Fruit fly (Drosophila melanogaster) whole organism, embryonic: ENCODE results near the gene CG14402.

ENCODE experiments used
- Blimp-1 ChIP-seq: fragments of 200-800 bp; sonication (Bioruptor generic); optimal IDR thresholded peaks from 3 replicates; lab custom pipeline; 2018; ENCODE audit warnings: missing biosample characterization, missing genetic modification characterization, mild to moderate bottlenecking, moderate library complexity, missing genetic modification reagents
- C15 ChIP-seq: fragments of 200-800 bp; sonication (Bioruptor generic); IDR thresholded peaks from 3 replicates; pipeline ENCODE4 v1.3.6; 2022; ENCODE audit warnings: missing biosample characterization, missing genetic modification characterization
- CG10267 ChIP-seq: fragments of 200-800 bp; sonication (Bioruptor generic); optimal IDR thresholded peaks from 2 replicates; lab custom pipeline; 2018; ENCODE audit warnings: missing biosample characterization, mild to moderate bottlenecking, missing genetic modification characterization, moderate library complexity
- CG10543 ChIP-seq: fragments of 200-800 bp; sonication (Bioruptor generic); optimal IDR thresholded peaks from 3 replicates; lab custom pipeline; 2017; ENCODE audit warnings: missing biosample characterization, mild to moderate bottlenecking, missing genetic modification characterization, moderate library complexity
- CG10654 ChIP-seq: fragments of 200-800 bp; sonication (Bioruptor generic); optimal IDR thresholded peaks from 2 replicates; lab custom pipeline; 2016; ENCODE audit warnings: missing biosample characterization, missing genetic modification characterization
- CG11247 ChIP-seq: fragments of 200-800 bp; sonication (Bioruptor generic); IDR thresholded peaks from 2 replicates; pipeline ENCODE4 v1.3.6; 2022; ENCODE audit warnings: missing biosample characterization, missing genetic modification characterization
- CG11504 ChIP-seq: fragments of 200-800 bp; sonication (Bioruptor generic); optimal IDR thresholded peaks from 3 replicates; lab custom pipeline; 2019; ENCODE audit warnings: missing biosample characterization, mild to moderate bottlenecking, missing genetic modification characterization, moderate library complexity
- CG12391 ChIP-seq: fragments of 200-800 bp; sonication (Bioruptor generic); optimal IDR thresholded peaks from 3 replicates; lab custom pipeline; 2018; ENCODE audit warnings: missing biosample characterization, mild to moderate bottlenecking, missing genetic modification characterization, moderate library complexity
- CG12659 ChIP-seq: fragments of 200-800 bp; sonication (Bioruptor generic); optimal IDR thresholded peaks from 3 replicates; lab custom pipeline; 2017; ENCODE audit warnings: mild to moderate bottlenecking, missing biosample characterization, missing genetic modification reagents, missing genetic modification characterization
- CG12942 ChIP-seq: fragments of 200-800 bp; sonication (Bioruptor generic); optimal IDR thresholded peaks from 3 replicates; lab custom pipeline; 2016; ENCODE audit warnings: missing biosample characterization, missing genetic modification characterization
- CG15269 ChIP-seq: fragments of 200-800 bp; sonication (Bioruptor generic); optimal IDR thresholded peaks from 2 replicates; lab custom pipeline; 2018; ENCODE audit warnings: missing biosample characterization, mild to moderate bottlenecking, missing genetic modification characterization, moderate library complexity
- CG32767 ChIP-seq: fragments of 200-800 bp; sonication (Bioruptor generic); IDR thresholded peaks from 2 replicates; pipeline ENCODE4 v1.3.6; 2022; ENCODE audit warnings: missing biosample characterization, missing genetic modification characterization
- CG3995 ChIP-seq: fragments of 200-800 bp; sonication (Bioruptor generic); optimal IDR thresholded peaks from 3 replicates; lab custom pipeline; 2016; ENCODE audit warnings: missing biosample characterization, missing genetic modification characterization
- CG43689 ChIP-seq: fragments of 200-800 bp; sonication (Bioruptor generic); IDR thresholded peaks from 2 replicates; pipeline ENCODE4 v1.3.6; 2022; ENCODE audit warnings: missing biosample characterization, missing genetic modification characterization
- CG4617 ChIP-seq: fragments of 200-800 bp; sonication (Bioruptor generic); optimal IDR thresholded peaks from 3 replicates; lab custom pipeline; 2016; ENCODE audit warnings: missing biosample characterization, missing genetic modification characterization, borderline replicate concordance
- CG6765 ChIP-seq: fragments of 200-800 bp; sonication (Bioruptor generic); optimal IDR thresholded peaks from 3 replicates; lab custom pipeline; 2017; ENCODE audit warnings: missing biosample characterization, mild to moderate bottlenecking, missing genetic modification characterization
- CG6813 ChIP-seq: fragments of 200-800 bp; sonication (Bioruptor generic); optimal IDR thresholded peaks from 2 replicates; lab custom pipeline; 2017; ENCODE audit warnings: missing biosample characterization, missing genetic modification characterization, mild to moderate bottlenecking, moderate library complexity, missing genetic modification reagents
- Doc2 ChIP-seq: fragments of 200-800 bp; sonication (Bioruptor generic); IDR thresholded peaks from 2 replicates; pipeline ENCODE4 v1.3.6; 2022; ENCODE audit warnings: missing biosample characterization, missing genetic modification characterization
- Gug ChIP-seq: fragments of 200-800 bp; sonication (Bioruptor generic); IDR thresholded peaks from 4 replicates; pipeline ENCODE4 v1.3.6; 2022; ENCODE audit warnings: missing biosample characterization, missing genetic modification characterization
- HmgZ ChIP-seq: fragments of 200-800 bp; sonication (Bioruptor generic); optimal IDR thresholded peaks from 2 replicates; lab custom pipeline; 2018; ENCODE audit warnings: missing biosample characterization, mild to moderate bottlenecking, missing genetic modification characterization
- Hr39 ChIP-seq: fragments of >200 bp; optimal IDR thresholded peaks from 2 replicates; lab custom pipeline; 2017
- Hsf ChIP-seq: fragments of 200-800 bp; sonication (Bioruptor generic); optimal IDR thresholded peaks from 3 replicates; lab custom pipeline; 2016; ENCODE audit warnings: missing biosample characterization, missing genetic modification characterization
- MTF-1 ChIP-seq: fragments of 200-800 bp; sonication (Bioruptor generic); optimal IDR thresholded peaks from 2 replicates; lab custom pipeline; 2018; ENCODE audit warnings: missing biosample characterization, mild to moderate bottlenecking, missing genetic modification characterization, borderline replicate concordance
- Neu2 ChIP-seq: fragments of 200-800 bp; sonication (Bioruptor generic); optimal IDR thresholded peaks from 3 replicates; lab custom pipeline; 2016; ENCODE audit warnings: missing biosample characterization, missing genetic modification characterization, borderline replicate concordance
- Nf-YB ChIP-seq: fragments of 200-800 bp; sonication (Bioruptor generic); optimal IDR thresholded peaks from 3 replicates; lab custom pipeline; 2019; ENCODE audit warnings: missing biosample characterization, mild to moderate bottlenecking, missing genetic modification characterization, moderate library complexity
- Oaz ChIP-seq: fragments of 200-800 bp; sonication (Bioruptor generic); IDR thresholded peaks from 2 replicates; pipeline ENCODE4 v1.3.6; 2022; ENCODE audit warnings: missing biosample characterization, missing genetic modification characterization
- Six4 ChIP-seq: fragments of 200-800 bp; sonication (Bioruptor generic); optimal IDR thresholded peaks from 2 replicates; lab custom pipeline; 2016; ENCODE audit warnings: missing biosample characterization, missing genetic modification characterization
- Sry-β ChIP-seq: fragments of 200-800 bp; sonication (Bioruptor generic); optimal IDR thresholded peaks from 2 replicates; lab custom pipeline; 2018; ENCODE audit warnings: missing biosample characterization, mild to moderate bottlenecking, missing genetic modification characterization, moderate library complexity
- ash1 ChIP-seq: fragments of 200-800 bp; sonication (Bioruptor generic); optimal IDR thresholded peaks from 2 replicates; lab custom pipeline; 2018; ENCODE audit warnings: missing biosample characterization, mild to moderate bottlenecking, missing genetic modification characterization
- cg ChIP-seq: fragments of 200-800 bp; sonication (Bioruptor generic); optimal IDR thresholded peaks from 3 replicates; lab custom pipeline; 2019; ENCODE audit warnings: missing biosample characterization, mild to moderate bottlenecking, missing genetic modification characterization, moderate library complexity
- chif ChIP-seq, 2 experiments: fragments of 200-800 bp; sonication (Bioruptor generic); optimal IDR thresholded peaks; 3 replicates each; lab custom pipeline; 2016; ENCODE audit warnings: missing biosample characterization in 2 of 2, missing genetic modification characterization in 2 of 2
- eve ChIP-seq, 2 experiments: fragments of >200 bp; optimal IDR thresholded peaks; 2 replicates each; lab custom pipeline; 2017; ENCODE audit warnings: missing biosample characterization in 2 of 2, missing genetic modification characterization in 2 of 2
- fru ChIP-seq: fragments of >200 bp; optimal IDR thresholded peaks from 2 replicates; lab custom pipeline; 2017
- grau ChIP-seq: fragments of 200-800 bp; optimal IDR thresholded peaks from 3 replicates; lab custom pipeline; 2019; ENCODE audit warnings: missing biosample characterization, mild to moderate bottlenecking, missing genetic modification characterization, moderate library complexity
- h ChIP-seq: fragments of >200 bp; optimal IDR thresholded peaks from 2 replicates; lab custom pipeline; 2017
- inv ChIP-seq: fragments of 200-800 bp; sonication (Bioruptor generic); IDR thresholded peaks from 2 replicates; pipeline ENCODE4 v1.3.6; 2022; ENCODE audit warnings: missing biosample characterization, missing genetic modification characterization; ENCODE audit not compliant: partially characterized antibody
- lov ChIP-seq, 2 experiments: fragments of 200-800 bp in 1 of 2; fragments of >200 bp in 1 of 2; sonication (Bioruptor generic) in 1 of 2; IDR thresholded peaks in 1 of 2; optimal IDR thresholded peaks in 1 of 2; 2 replicates in 1 of 2; 3 replicates in 1 of 2; pipeline versions ENCODE4 v1.3.6 to Lab custom; 2017 to 2022; ENCODE audit warnings: missing biosample characterization in 1 of 2, missing genetic modification characterization in 1 of 2
- nau ChIP-seq: fragments of 200-800 bp; sonication (Bioruptor generic); optimal IDR thresholded peaks from 3 replicates; lab custom pipeline; 2017; ENCODE audit warnings: missing biosample characterization, mild to moderate bottlenecking, missing genetic modification characterization, missing genetic modification reagents
- pan ChIP-seq, 4 experiments: fragments of >200 bp in 3 of 4; fragments of 200-800 bp in 1 of 4; sonication (Bioruptor generic) in 1 of 4; optimal IDR thresholded peaks in 3 of 4; IDR thresholded peaks in 1 of 4; 2 replicates each; pipeline versions ENCODE4 v1.3.6 to Lab custom; 2017 to 2022; ENCODE audit warnings: missing biosample characterization in 2 of 4, missing genetic modification characterization in 2 of 4, mixed read lengths in 1 of 4
- run ChIP-seq: fragments of 200-800 bp; sonication (Bioruptor generic); optimal IDR thresholded peaks from 3 replicates; lab custom pipeline; 2018; ENCODE audit warnings: missing biosample characterization, mild to moderate bottlenecking, missing genetic modification characterization
- scrt ChIP-seq: fragments of 200-800 bp; sonication (Bioruptor generic); optimal IDR thresholded peaks from 2 replicates; lab custom pipeline; 2018; ENCODE audit warnings: missing biosample characterization, mild to moderate bottlenecking, missing genetic modification characterization, moderate library complexity
- sim ChIP-seq: fragments of 200-800 bp; sonication (Bioruptor generic); IDR thresholded peaks from 2 replicates; pipeline ENCODE4 v1.3.6; 2022; ENCODE audit warnings: missing biosample characterization, missing genetic modification characterization
- slp2 ChIP-seq: fragments of 200-800 bp; sonication (Bioruptor generic); optimal IDR thresholded peaks from 2 replicates; lab custom pipeline; 2016; ENCODE audit warnings: missing biosample characterization, missing genetic modification characterization
- sug ChIP-seq: fragments of 200-800 bp; optimal IDR thresholded peaks from 2 replicates; lab custom pipeline; 2019; ENCODE audit warnings: missing biosample characterization, mild to moderate bottlenecking, missing genetic modification characterization, moderate library complexity
- trh ChIP-seq: fragments of 200-800 bp; sonication (Bioruptor generic); optimal IDR thresholded peaks from 2 replicates; lab custom pipeline; 2016; ENCODE audit warnings: missing biosample characterization, missing genetic modification characterization
- unc-4 ChIP-seq: fragments of 200-800 bp; sonication (Bioruptor generic); IDR thresholded peaks from 2 replicates; pipeline ENCODE4 v1.3.6; 2022; ENCODE audit warnings: missing biosample characterization, missing genetic modification characterization; ENCODE audit not compliant: partially characterized antibody
- wor ChIP-seq: fragments of 200-800 bp; sonication (Bioruptor generic); IDR thresholded peaks from 2 replicates; pipeline ENCODE4 v1.3.6; 2022; ENCODE audit warnings: missing biosample characterization, missing genetic modification characterization

The CG14402 gene

dm6 chr2L:20799991-20800897, 48.9 kb upstream of the CG14402 start (continued):
- TF ChIP-seq Sry-β (no peak), Nf-YB (peak; percentile 34), Hr39 (lab: Kevin White, UChicago) (no peak), C15 (0 out of 3 replicates have a peak, but pooled peaks have one; percentile 26), CG12942 (GFP tag; lab: Kevin White, UChicago) (peak; percentile 24), wor (GFP tag; lab: Robert Waterston, UW) (0 out of 2 replicates have a peak, but pooled peaks have one; percentile 21), eve (GFP tag; optimal IDR thresholded peaks at IDR 0.05; lab: Kevin White, UChicago) (peak in 1 of 2 experiments; percentile 8), ash1 (GFP tag; lab: Kevin White, UChicago) (peak; percentile 58), scrt (GFP tag; lab: Kevin White, UChicago) (peak; percentile 76), cg (GFP tag; lab: Kevin White, UChicago) (peak; percentile 44), CG4617 (GFP tag; lab: Kevin White, UChicago) (no peak), unc-4 (no peak), CG3995 (peak; percentile 3), CG10654 (GFP tag; lab: Kevin White, UChicago) (peak; percentile 39), CG6813 (GFP tag; lab: Kevin White, UChicago) (peak; percentile 73), grau (tag; lab: Kevin White, UChicago) (peak; percentile 97), Blimp-1 (GFP tag; lab: Kevin White, UChicago) (peak; percentile 45), inv (GFP tag; lab: Robert Waterston, UW) (no peak), Doc2 (GFP tag; lab: Robert Waterston, UW) (no peak), CG11504 (tag; lab: Kevin White, UChicago) (peak; percentile 73), nau (GFP tag; lab: Kevin White, UChicago) (peak; percentile 38), CG12659 (GFP tag; lab: Kevin White, UChicago) (peak; percentile 70), fru (lab: Kevin White, UChicago) (no peak), CG11247 (GFP tag; lab: Robert Waterston, UW) (peak; percentile 55; the same call in 1 of the 2 replicates), pan (optimal IDR thresholded peaks at IDR 0.05; lab: Kevin White, UChicago) (no peak), pan (GFP tag; optimal IDR thresholded peaks at IDR 0.05 in 1 of 2, IDR thresholded peaks at IDR 0.05 in 1 of 2) (peak in 1 of 2 experiments; percentile 77), lov (optimal IDR thresholded peaks at IDR 0.05; lab: Kevin White, UChicago) (no peak), lov (GFP tag; IDR thresholded peaks at IDR 0.05; lab: Robert Waterston, UW) (0 out of 3 replicates have a peak, but pooled peaks have one; percentile 51), CG6765 (GFP tag; lab: Kevin White, UChicago) (peak; percentile 54), sug (tag; lab: Kevin White, UChicago) (peak; percentile 71), CG10543 (GFP tag; lab: Kevin White, UChicago) (peak; percentile 69), Neu2 (GFP tag; lab: Kevin White, UChicago) (peak; percentile 55), run (tag; lab: Kevin White, UChicago) (no peak), Oaz (GFP tag; lab: Robert Waterston, UW) (peak; percentile 68), CG10267 (peak; percentile 60), CG32767 (GFP tag; lab: Robert Waterston, UW) (peak; percentile 60; the same call in 1 of the 2 replicates), sim (GFP tag; lab: Robert Waterston, UW) (no peak; the same call in 1 of the 2 replicates), Gug (GFP tag; lab: Robert Waterston, UW) (peak; percentile 63; the same call in 3 of the 4 replicates), CG43689 (peak; percentile 53; the same call in 1 of the 2 replicates), Six4 (GFP tag; lab: Kevin White, UChicago) (peak; percentile 46), Hsf (peak; percentile 82), CG15269 (tag; lab: Kevin White, UChicago) (peak; percentile 78), slp2 (peak; percentile 40), CG12391 (tag; lab: Kevin White, UChicago) (peak; percentile 77), HmgZ (peak; percentile 81), trh (GFP tag; lab: Kevin White, UChicago) (no peak), h (lab: Kevin White, UChicago) (no peak), MTF-1 (peak; percentile 24), chif (GFP tag; optimal IDR thresholded peaks at IDR 0.05; lab: Kevin White, UChicago) (peak; percentile 65 to 77)
